Worm (Caenorhabditis elegans) whole organism, L1 larva: Measurements from ENCODE around the gene srt-53.

ENCODE experiments used
- C04F5.9 ChIP-seq: sonication (generic microtip); optimal IDR thresholded peaks from 2 replicates; lab custom pipeline; 2016; ENCODE audit warnings: missing genetic modification characterization, missing compliant biosample characterization
- C16A3.4 ChIP-seq: fragments of 150-350 bp; optimal IDR thresholded peaks from 2 replicates; lab custom pipeline; 2014; ENCODE audit warnings: missing biosample characterization, missing genetic modification characterization
- C34B4.2 ChIP-seq: sonication (generic microtip); optimal IDR thresholded peaks from 2 replicates; lab custom pipeline; 2017; ENCODE audit warnings: mild to moderate bottlenecking, missing genetic modification characterization, missing compliant biosample characterization
- Y116A8C.19 ChIP-seq: sonication (generic microtip); optimal IDR thresholded peaks from 2 replicates; lab custom pipeline; 2016; ENCODE audit warnings: missing compliant biosample characterization, missing genetic modification characterization, borderline replicate concordance
- alr-1 ChIP-seq: fragments of 200-800 bp; sonication (Bioruptor generic); optimal IDR thresholded peaks from 2 replicates; lab custom pipeline; 2018; ENCODE audit warnings: borderline replicate concordance, mild to moderate bottlenecking, missing genetic modification characterization, missing compliant biosample characterization
- blmp-1 ChIP-seq: fragments of 150-350 bp; optimal IDR thresholded peaks from 2 replicates; lab custom pipeline; 2014; ENCODE audit warnings: missing biosample characterization, missing genetic modification characterization
- ceh-90 ChIP-seq: sonication (generic microtip); optimal IDR thresholded peaks from 2 replicates; lab custom pipeline; 2016; ENCODE audit warnings: missing genetic modification characterization, missing compliant biosample characterization
- dsc-1 ChIP-seq: sonication (generic microtip); optimal IDR thresholded peaks from 2 replicates; lab custom pipeline; 2016; ENCODE audit warnings: mild to moderate bottlenecking, missing genetic modification characterization, missing compliant biosample characterization
- egl-13 ChIP-seq: sonication (generic microtip); optimal IDR thresholded peaks from 2 replicates; lab custom pipeline; 2016; ENCODE audit warnings: missing genotype, missing genetic modification reagents, missing genetic modification characterization, missing compliant biosample characterization
- egl-27 ChIP-seq, 2 experiments: fragments of 150-350 bp in 1 of 2; sonication (generic microtip); optimal IDR thresholded peaks; 3 replicates each; lab custom pipeline; 2017 to 2018; ENCODE audit warnings: missing biosample characterization in 2 of 2, missing genetic modification characterization in 2 of 2, missing genetic modification reagents in 2 of 2
- elt-2 ChIP-seq: sonication (generic microtip); optimal IDR thresholded peaks from 2 replicates; lab custom pipeline; 2016; ENCODE audit warnings: missing genetic modification characterization, mild to moderate bottlenecking, inconsistent platforms, missing compliant biosample characterization, missing genetic modification reagents
- elt-3 ChIP-seq, 6 experiments: fragments of 150-350 bp in 1 of 6; sonication (generic microtip); optimal IDR thresholded peaks; 2 replicates each; lab custom pipeline; 2017 to 2018; ENCODE audit warnings: missing biosample characterization in 6 of 6, missing genetic modification characterization in 6 of 6, inconsistent platforms in 1 of 6
- ets-5 ChIP-seq: fragments of 200-800 bp; sonication (Bioruptor generic); IDR thresholded peaks from 2 replicates; pipeline ENCODE4 v1.3.6; 2022; ENCODE audit warnings: missing genetic modification characterization, missing compliant biosample characterization
- fkh-10 ChIP-seq: sonication (generic microtip); optimal IDR thresholded peaks from 2 replicates; lab custom pipeline; 2017; ENCODE audit warnings: missing biosample characterization, missing genetic modification reagents, missing genetic modification characterization
- fkh-4 ChIP-seq: sonication (generic microtip); optimal IDR thresholded peaks from 2 replicates; lab custom pipeline; 2016; ENCODE audit warnings: missing compliant biosample characterization, missing genetic modification characterization, borderline replicate concordance
- fkh-8 ChIP-seq: sonication (generic microtip); optimal IDR thresholded peaks from 2 replicates; lab custom pipeline; 2016; ENCODE audit warnings: mild to moderate bottlenecking, missing genetic modification characterization, missing compliant biosample characterization
- grh-1 ChIP-seq: fragments of 200-800 bp; sonication (Bioruptor generic); IDR thresholded peaks from 2 replicates; pipeline ENCODE4 v1.3.6; 2022; ENCODE audit warnings: missing genetic modification reagents, missing genetic modification characterization, missing compliant biosample characterization
- hlh-4 ChIP-seq: sonication (generic microtip); optimal IDR thresholded peaks from 2 replicates; lab custom pipeline; 2016; ENCODE audit warnings: mild to moderate bottlenecking, missing genetic modification characterization, missing compliant biosample characterization
- isw-1 ChIP-seq: fragments of 200-800 bp; sonication (Bioruptor generic); IDR thresholded peaks from 2 replicates; pipeline ENCODE4 v1.3.6; 2022; ENCODE audit warnings: missing genetic modification characterization, missing compliant biosample characterization
- jun-1 ChIP-seq: fragments of 150-350 bp; optimal IDR thresholded peaks from 2 replicates; lab custom pipeline; 2014; ENCODE audit warnings: missing biosample characterization, missing genetic modification reagents, missing genetic modification characterization
- lin-39 ChIP-seq: fragments of 150-350 bp; optimal IDR thresholded peaks from 2 replicates; lab custom pipeline; 2014; ENCODE audit warnings: missing biosample characterization, missing genetic modification reagents, missing genetic modification characterization
- mab-9 ChIP-seq: fragments of 200-800 bp; sonication (Bioruptor generic); IDR thresholded peaks from 2 replicates; pipeline ENCODE4 v1.3.6; 2022; ENCODE audit warnings: missing genetic modification reagents, missing genetic modification characterization, missing compliant biosample characterization
- mdl-1 ChIP-seq, 2 experiments: fragments of 150-350 bp; optimal IDR thresholded peaks; 2 replicates each; lab custom pipeline; 2014 to 2017; ENCODE audit warnings: missing biosample characterization in 2 of 2, missing genetic modification characterization in 2 of 2, inconsistent platforms in 1 of 2
- mef-2 ChIP-seq: fragments of 150-350 bp; optimal IDR thresholded peaks from 2 replicates; lab custom pipeline; 2014; ENCODE audit warnings: missing biosample characterization, missing genetic modification characterization
- mep-1 ChIP-seq: fragments of 150-350 bp; optimal IDR thresholded peaks from 2 replicates; lab custom pipeline; 2014; ENCODE audit warnings: missing biosample characterization, missing genetic modification characterization
- nhr-11 ChIP-seq: fragments of 150-350 bp; optimal IDR thresholded peaks from 2 replicates; lab custom pipeline; 2014; ENCODE audit warnings: missing biosample characterization, missing genetic modification characterization
- nhr-19 ChIP-seq: fragments of 200-800 bp; sonication (Bioruptor generic); conservative IDR thresholded peaks from 2 replicates; pipeline ENCODE4 v1.3.6; 2022; ENCODE audit warnings: missing genetic modification characterization, missing compliant biosample characterization
- nhr-47 ChIP-seq: sonication (generic microtip); optimal IDR thresholded peaks from 2 replicates; lab custom pipeline; 2016; ENCODE audit warnings: mild to moderate bottlenecking, missing genetic modification characterization, moderate library complexity, missing compliant biosample characterization
- nhr-71 ChIP-seq: sonication (generic microtip); optimal IDR thresholded peaks from 2 replicates; lab custom pipeline; 2016; ENCODE audit warnings: mild to moderate bottlenecking, missing genetic modification characterization, moderate library complexity, missing compliant biosample characterization
- nhr-77 ChIP-seq: fragments of 150-350 bp; optimal IDR thresholded peaks from 2 replicates; lab custom pipeline; 2014; ENCODE audit warnings: missing biosample characterization, missing genetic modification characterization
- nhr-90 ChIP-seq: sonication (generic microtip); optimal IDR thresholded peaks from 2 replicates; lab custom pipeline; 2016; ENCODE audit warnings: mild to moderate bottlenecking, missing genetic modification characterization, missing compliant biosample characterization; ENCODE audit not compliant: poor library complexity
- pag-3 ChIP-seq: sonication (generic microtip); optimal IDR thresholded peaks from 2 replicates; lab custom pipeline; 2017; ENCODE audit warnings: missing genetic modification characterization, mild to moderate bottlenecking, missing compliant biosample characterization, antibody characterized with exemption, borderline replicate concordance; ENCODE audit not compliant: insufficient read depth
- pqm-1 ChIP-seq: sonication (generic microtip); optimal IDR thresholded peaks from 3 replicates; lab custom pipeline; 2017; ENCODE audit warnings: missing biosample characterization, missing genetic modification characterization
- skn-1 ChIP-seq: fragments of 150-350 bp; optimal IDR thresholded peaks from 2 replicates; lab custom pipeline; 2014; ENCODE audit warnings: missing biosample characterization, missing genetic modification characterization
- snpc-4 ChIP-seq: fragments of 150-350 bp; optimal IDR thresholded peaks from 2 replicates; lab custom pipeline; 2014; ENCODE audit warnings: missing biosample characterization, missing genetic modification characterization
- sox-4 ChIP-seq: sonication (generic microtip); optimal IDR thresholded peaks from 2 replicates; lab custom pipeline; 2016; ENCODE audit warnings: missing genetic modification characterization, missing compliant biosample characterization
- sptf-1 ChIP-seq: fragments of 150-350 bp; optimal IDR thresholded peaks from 2 replicates; lab custom pipeline; 2014; ENCODE audit warnings: missing biosample characterization, missing genetic modification characterization
- tbx-2 ChIP-seq: sonication (generic microtip); optimal IDR thresholded peaks from 2 replicates; lab custom pipeline; 2016; ENCODE audit warnings: missing genetic modification characterization, missing compliant biosample characterization
- tlp-1 ChIP-seq: fragments of 150-350 bp; optimal IDR thresholded peaks from 2 replicates; lab custom pipeline; 2014; ENCODE audit warnings: missing biosample characterization, missing genetic modification characterization
- unc-130 ChIP-seq: fragments of 150-350 bp; optimal IDR thresholded peaks from 2 replicates; lab custom pipeline; 2017; ENCODE audit warnings: missing biosample characterization, missing genetic modification characterization, inconsistent platforms
- unc-62 ChIP-seq: fragments of 150-350 bp; optimal IDR thresholded peaks from 2 replicates; lab custom pipeline; 2014; ENCODE audit warnings: missing biosample characterization, missing genetic modification reagents, missing genetic modification characterization
- unc-98 ChIP-seq: fragments of 200-800 bp; sonication (Bioruptor generic); IDR thresholded peaks from 2 replicates; pipeline ENCODE4 v1.3.6; 2022; ENCODE audit warnings: missing genetic modification characterization, missing compliant biosample characterization
- vab-15 ChIP-seq: sonication (generic microtip); optimal IDR thresholded peaks from 2 replicates; lab custom pipeline; 2017; ENCODE audit warnings: missing genotype, mild to moderate bottlenecking, missing genetic modification characterization, missing compliant biosample characterization
- ztf-11 ChIP-seq, 2 experiments: sonication (generic microtip); optimal IDR thresholded peaks; 2 replicates each; lab custom pipeline; 2016 to 2017; ENCODE audit warnings: missing genetic modification characterization in 2 of 2, missing biosample characterization in 1 of 2, missing compliant biosample characterization in 1 of 2
- ztf-4 ChIP-seq: fragments of 150-350 bp; optimal IDR thresholded peaks from 2 replicates; lab custom pipeline; 2014; ENCODE audit warnings: missing biosample characterization, missing genetic modification characterization

The srt-53 gene

DNA sequence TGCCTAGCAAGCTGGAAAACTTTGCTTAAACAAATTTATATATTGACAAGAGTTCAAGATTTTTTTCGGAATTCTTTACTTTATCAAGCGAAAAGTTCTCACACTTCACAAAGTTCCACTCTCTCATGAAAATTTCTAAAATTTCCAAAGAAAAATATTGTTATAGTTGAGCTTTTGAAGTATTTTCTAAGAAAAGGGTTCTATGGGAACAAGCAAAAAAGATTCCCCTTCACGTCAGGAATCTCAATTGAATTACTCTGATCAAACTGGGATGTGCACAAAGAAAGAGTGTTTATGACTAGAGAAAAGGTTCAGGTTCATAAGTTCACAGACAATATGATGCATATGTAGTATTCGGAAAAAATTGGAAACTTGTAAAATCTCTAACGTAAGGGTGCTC is 35.8 kb downstream of the srt-53 start:
- TF ChIP-seq nhr-47 (tag; lab: Kevin White, UChicago) (no peak), tbx-2 (no peak)

DNA sequence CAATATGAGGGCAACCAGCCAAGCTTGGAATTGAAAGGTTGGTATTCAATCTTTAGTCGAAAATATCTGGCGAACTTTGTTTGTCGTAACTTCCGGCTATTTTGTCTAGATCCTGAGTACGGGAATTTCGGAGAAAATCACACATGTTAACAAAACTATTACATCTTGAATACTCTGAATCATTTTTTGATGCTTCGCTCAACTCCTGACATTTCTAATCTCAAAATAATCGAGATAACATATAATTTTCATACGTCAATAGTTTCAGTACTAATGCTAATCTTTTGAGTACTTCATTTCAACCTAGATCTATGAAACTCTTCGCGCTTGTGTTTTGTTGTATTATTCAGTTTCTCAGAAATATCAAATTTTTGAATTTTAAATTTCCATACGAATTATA is 39.0 kb downstream of the srt-53 start:
- peak; percentile 63 for TF ChIP-seq nhr-71 (tag; lab: Kevin White, UChicago)
- no peak for TF ChIP-seq hlh-4 (tag; lab: Kevin White, UChicago)
- no peak for TF ChIP-seq nhr-77 (tag; lab: Kevin White, UChicago)
- peak; percentile 9 for TF ChIP-seq nhr-47 (tag; lab: Kevin White, UChicago)
- peak; percentile 43 for TF ChIP-seq dsc-1 (tag; lab: Kevin White, UChicago)
- peak; percentile 78 for TF ChIP-seq fkh-8 (tag; lab: Kevin White, UChicago)
- TF ChIP-seq sox-4 (tag; lab: Kevin White, UChicago) = peak; percentile 47
- no peak for TF ChIP-seq C16A3.4 (tag; lab: Kevin White, UChicago)
- TF ChIP-seq nhr-11 = peak; percentile 25
- TF ChIP-seq unc-98 = no peak
- no peak for TF ChIP-seq nhr-90 (tag; lab: Kevin White, UChicago)
- no peak for TF ChIP-seq Y116A8C.19 (tag; lab: Kevin White, UChicago)

DNA sequence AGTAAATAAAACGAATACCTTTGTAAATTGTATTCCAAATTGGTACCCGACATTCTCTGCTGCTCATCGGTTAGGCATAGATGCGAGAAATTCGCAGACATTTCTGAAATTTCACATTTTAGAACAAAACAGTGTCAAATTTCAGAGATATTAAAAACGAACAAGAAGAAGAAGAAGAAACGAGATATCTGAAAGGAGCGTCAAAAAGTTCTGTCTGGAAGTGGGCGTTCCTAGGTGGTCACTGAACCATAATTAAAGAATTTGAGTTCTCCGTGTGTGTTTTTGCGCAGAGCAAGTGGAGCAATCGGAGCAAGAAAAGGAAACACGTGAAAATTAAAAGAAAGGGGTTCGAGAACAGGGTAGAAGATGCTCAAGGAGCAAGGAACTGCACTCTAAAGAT is 40.4 kb downstream of the srt-53 start, which contains the start of gene F40A3.7:
Gene F40A3.7 (minus strand): TSS at position 101 of the 400 bp plus-strand sequence.
- TF ChIP-seq mdl-1 (tag; optimal IDR thresholded peaks at IDR 0.05; lab: Kevin White, UChicago) = no peak

DNA sequence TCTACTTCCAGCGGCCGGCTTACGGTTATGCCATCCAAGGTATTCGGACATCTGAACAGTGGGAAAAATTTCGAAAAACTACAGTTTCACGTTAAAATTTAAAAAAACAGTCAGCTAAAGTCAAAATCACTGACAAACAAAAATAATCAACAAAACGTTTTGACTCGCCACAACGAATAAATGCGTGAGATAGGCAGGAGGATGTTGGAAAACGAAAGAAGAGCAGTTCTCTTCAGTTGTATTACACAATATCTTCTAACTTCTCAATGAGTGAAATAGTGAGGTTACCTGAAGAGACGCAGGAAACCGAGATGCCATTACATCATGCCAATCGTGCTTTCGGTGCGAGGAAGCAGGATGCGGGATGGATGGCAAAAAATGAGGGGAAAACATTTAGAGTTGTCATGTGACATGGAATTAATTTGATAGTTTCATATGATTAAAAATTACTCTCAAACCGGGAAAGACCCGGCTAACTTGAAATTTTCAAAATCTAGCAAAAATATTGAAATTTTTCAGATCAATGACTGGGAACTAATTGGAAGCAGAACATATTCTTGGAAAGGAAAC is 46.3 kb downstream of the srt-53 start, which contains the start of gene F40A3.6:
Gene F40A3.6 (minus strand): TSS at position 51 of the 570 bp plus-strand sequence.
- TF ChIP-seq Y116A8C.19 (tag; lab: Kevin White, UChicago) = no peak
- peak; percentile 64 for TF ChIP-seq egl-13 (tag; lab: Kevin White, UChicago)
- no peak for TF ChIP-seq isw-1 (GFP tag; lab: Robert Waterston, UW)
- peak; percentile 40 for TF ChIP-seq ztf-4 (tag; lab: Kevin White, UChicago)
- no peak for TF ChIP-seq unc-98
- no peak for TF ChIP-seq ceh-90 (tag; lab: Kevin White, UChicago)
- no peak for TF ChIP-seq ets-5 (GFP tag; lab: Robert Waterston, UW)
- TF ChIP-seq C34B4.2 (tag; lab: Kevin White, UChicago) = no peak
- TF ChIP-seq skn-1 (tag; lab: Kevin White, UChicago) = no peak
- no peak for TF ChIP-seq C04F5.9 (tag; lab: Kevin White, UChicago)
- peak; percentile 20 for TF ChIP-seq mep-1 (tag; lab: Kevin White, UChicago)
- no peak for TF ChIP-seq blmp-1 (tag; lab: Kevin White, UChicago)
- TF ChIP-seq nhr-19 (GFP tag; lab: Robert Waterston, UW) = peak; percentile 56
- TF ChIP-seq unc-62 (GFP tag; lab: Kevin White, UChicago) = no peak
- TF ChIP-seq elt-2 (tag; lab: Kevin White, UChicago) = no peak
- no peak for TF ChIP-seq sptf-1 (tag; lab: Kevin White, UChicago)
- peak; percentile 6 for TF ChIP-seq fkh-4 (tag; lab: Kevin White, UChicago)
- TF ChIP-seq pag-3 (tag; lab: Kevin White, UChicago) = peak; percentile 100
- no peak for TF ChIP-seq sox-4 (tag; lab: Kevin White, UChicago)
- no peak for TF ChIP-seq unc-130
- TF ChIP-seq fkh-8 (tag; lab: Kevin White, UChicago) = no peak
- no peak for TF ChIP-seq elt-3 (tag; optimal IDR thresholded peaks at IDR 0.05; lab: Kevin White, UChicago)
- peak; percentile 29 for TF ChIP-seq nhr-47 (tag; lab: Kevin White, UChicago)
- peak; percentile 41 for TF ChIP-seq lin-39 (tag; lab: Kevin White, UChicago)
- TF ChIP-seq ztf-11 (tag; optimal IDR thresholded peaks at IDR 0.05; lab: Kevin White, UChicago) = no peak
- no peak for TF ChIP-seq jun-1 (tag; lab: Kevin White, UChicago)
- TF ChIP-seq snpc-4 (tag; lab: Kevin White, UChicago) = no peak
- TF ChIP-seq vab-15 (tag; lab: Kevin White, UChicago) = no peak
- TF ChIP-seq mef-2 (tag; lab: Kevin White, UChicago) = no peak
- TF ChIP-seq tlp-1 (tag; lab: Kevin White, UChicago) = no peak
- no peak for TF ChIP-seq fkh-10
- TF ChIP-seq grh-1 (GFP tag; lab: Robert Waterston, UW) = no peak
- no peak for TF ChIP-seq pqm-1 (tag; lab: Kevin White, UChicago)
- TF ChIP-seq mab-9 (GFP tag; lab: Robert Waterston, UW) = no peak
- TF ChIP-seq hlh-4 (tag; lab: Kevin White, UChicago) = no peak
- TF ChIP-seq egl-27 (tag; optimal IDR thresholded peaks at IDR 0.05; lab: Kevin White, UChicago) = no peak
- TF ChIP-seq mdl-1 (tag; optimal IDR thresholded peaks at IDR 0.05; lab: Kevin White, UChicago) = no peak
- TF ChIP-seq nhr-90 (tag; lab: Kevin White, UChicago) = no peak
- TF ChIP-seq alr-1 (tag; lab: Kevin White, UChicago) = no peak
